Worm (Caenorhabditis elegans): ENCODE results near the gene rfip-1.

Gene rfip-1

DNA sequence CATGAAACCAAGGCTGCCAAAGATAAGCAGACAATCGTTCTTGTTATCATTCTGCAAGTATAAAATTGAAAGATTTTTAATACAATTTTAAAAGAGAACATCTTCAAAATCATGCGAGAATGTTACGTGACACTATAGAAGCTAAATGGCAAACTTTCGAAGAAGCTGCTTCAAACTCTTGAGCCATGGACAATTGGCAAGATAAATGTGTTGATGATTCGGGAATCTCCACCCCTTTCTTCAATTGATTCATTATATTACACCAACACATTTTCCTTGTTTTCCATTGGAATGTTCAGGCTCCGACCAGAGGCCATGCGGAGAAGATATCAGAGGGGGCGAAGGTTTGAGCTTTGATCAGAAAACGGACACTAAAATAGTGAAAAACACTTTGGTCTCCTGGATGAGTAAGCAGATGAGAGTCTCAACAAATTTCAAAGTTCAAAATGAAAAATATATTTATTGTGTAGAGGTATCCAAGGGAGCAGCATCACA is 43.3 kb upstream of the rfip-1 start, which contains the start of gene lec-5:
Gene lec-5 (minus strand): TSS at position 51 of the 495 bp plus-strand sequence.
- TF ChIP-seq nhr-129 (tag; optimal IDR thresholded peaks at IDR 0.05) (peak; percentile 45), mab-5 (tag; optimal IDR thresholded peaks at IDR 0.05) (peak; percentile 25), F13H6.1 (tag; optimal IDR thresholded peaks at IDR 0.05) (peak; percentile 48), sma-9 (GFP tag; optimal IDR thresholded peaks at IDR 0.05) (peak; percentile 60), sma-9 (tag; optimal IDR thresholded peaks at IDR 0.05) (no peak), lsy-2 (tag; optimal IDR thresholded peaks at IDR 0.05) (peak in 1 of 2 experiments; percentile 33), nhr-77 (tag; optimal IDR thresholded peaks at IDR 0.05) (no peak), skn-1 (tag; optimal IDR thresholded peaks at IDR 0.05) (no peak)

- TF ChIP-seq blmp-1 (tag; optimal IDR thresholded peaks at IDR 0.05; ENCODE audit: insufficient read depth) (no peak), lin-39 (tag; optimal IDR thresholded peaks at IDR 0.05) (no peak)
Observed at ce11 chrII:5841866-5842265, 42.5 kb upstream of the rfip-1 start, which contains the start of gene nep-25. Gene nep-25 (plus strand): TSS chrII:5842240.

- TF ChIP-seq nhr-25 (tag; optimal IDR thresholded peaks at IDR 0.05): peak; percentile 99
- TF ChIP-seq lin-39 (tag; optimal IDR thresholded peaks at IDR 0.05): peak; percentile 96
- peak; percentile 64 for TF ChIP-seq mbf-1 (tag; optimal IDR thresholded peaks at IDR 0.05)
- TF ChIP-seq nhr-6 (tag; optimal IDR thresholded peaks at IDR 0.05): peak; percentile 98
- no peak for TF ChIP-seq elt-3 (tag; optimal IDR thresholded peaks at IDR 0.05)
- TF ChIP-seq nhr-77 (tag; optimal IDR thresholded peaks at IDR 0.05): peak; percentile 93
- TF ChIP-seq sma-3 (GFP tag; optimal IDR thresholded peaks at IDR 0.05): peak; percentile 99
- peak; percentile 100 for TF ChIP-seq C34F6.9 (tag; optimal IDR thresholded peaks at IDR 0.05)
- peak; percentile 82 for TF ChIP-seq blmp-1 (tag; optimal IDR thresholded peaks at IDR 0.05; ENCODE audit: insufficient read depth)
- peak; percentile 63 for TF ChIP-seq unc-39 (tag; optimal IDR thresholded peaks at IDR 0.05)
- peak; percentile 99 for TF ChIP-seq egl-27 (tag; optimal IDR thresholded peaks at IDR 0.05)
- TF ChIP-seq mab-5 (tag; optimal IDR thresholded peaks at IDR 0.05): peak; percentile 98
- no peak for TF ChIP-seq peb-1 (tag; optimal IDR thresholded peaks at IDR 0.05)
- peak; percentile 88 for TF ChIP-seq nhr-11 (tag; optimal IDR thresholded peaks at IDR 0.05)
- TF ChIP-seq nhr-237 (tag; optimal IDR thresholded peaks at IDR 0.05): peak; percentile 95
- TF ChIP-seq skn-1 (tag; optimal IDR thresholded peaks at IDR 0.05): peak; percentile 81
- peak; percentile 100 for TF ChIP-seq ama-1 (optimal IDR thresholded peaks at IDR 0.05)
- TF ChIP-seq ceh-16 (tag; optimal IDR thresholded peaks at IDR 0.05): peak; percentile 96
- peak; percentile 97 for TF ChIP-seq Y55F3AM.14 (GFP tag; optimal IDR thresholded peaks at IDR 0.05)
- peak; percentile 99 for TF ChIP-seq ztf-4 (tag; optimal IDR thresholded peaks at IDR 0.05)
- TF ChIP-seq elt-1 (tag; optimal IDR thresholded peaks at IDR 0.05): peak; percentile 45
- TF ChIP-seq lsy-2 (tag; optimal IDR thresholded peaks at IDR 0.05): peak; percentile 97
- TF ChIP-seq fos-1 (tag; optimal IDR thresholded peaks at IDR 0.05): peak; percentile 98
- TF ChIP-seq dmd-4 (tag; optimal IDR thresholded peaks at IDR 0.05): peak; percentile 79
- peak; percentile 90 for TF ChIP-seq ceh-82 (tag; optimal IDR thresholded peaks at IDR 0.05)
- peak; percentile 85 for TF ChIP-seq ZK546.5 (tag; optimal IDR thresholded peaks at IDR 0.05)
- peak; percentile 97 for TF ChIP-seq nhr-10 (tag; optimal IDR thresholded peaks at IDR 0.05)
- peak; percentile 100 for TF ChIP-seq snpc-4 (tag; optimal IDR thresholded peaks at IDR 0.05)
- TF ChIP-seq R02D3.7 (tag; optimal IDR thresholded peaks at IDR 0.05): peak; percentile 83
- TF ChIP-seq sma-9 (GFP tag; optimal IDR thresholded peaks at IDR 0.05): peak; percentile 98
- TF ChIP-seq sma-9 (tag; optimal IDR thresholded peaks at IDR 0.05): peak; percentile 71
- TF ChIP-seq nhr-12 (tag; optimal IDR thresholded peaks at IDR 0.05): peak; percentile 59
- peak; percentile 99 for TF ChIP-seq F13H6.1 (tag; optimal IDR thresholded peaks at IDR 0.05)
- TF ChIP-seq lin-11 (tag; optimal IDR thresholded peaks at IDR 0.05): peak; percentile 99
- peak; percentile 99 for TF ChIP-seq sem-4 (tag; optimal IDR thresholded peaks at IDR 0.05)
- TF ChIP-seq aly-2 (tag; optimal IDR thresholded peaks at IDR 0.05): peak; percentile 94
- peak; percentile 99 for TF ChIP-seq zag-1 (tag; optimal IDR thresholded peaks at IDR 0.05)
- peak; percentile 83 for TF ChIP-seq unc-62 (GFP tag; optimal IDR thresholded peaks at IDR 0.05)
- peak; percentile 95 for TF ChIP-seq gmeb-1 (tag; optimal IDR thresholded peaks at IDR 0.05)
- TF ChIP-seq crh-2 (tag; optimal IDR thresholded peaks at IDR 0.05): peak; percentile 99
- TF ChIP-seq nhr-129 (tag; optimal IDR thresholded peaks at IDR 0.05): peak; percentile 99
- TF ChIP-seq nhr-23 (tag; optimal IDR thresholded peaks at IDR 0.05): no peak
- TF ChIP-seq nhr-21 (tag; optimal IDR thresholded peaks at IDR 0.05): peak; percentile 99
- TF ChIP-seq lin-13 (GFP tag; optimal IDR thresholded peaks at IDR 0.05): peak; percentile 98
- TF ChIP-seq mdl-1 (tag; optimal IDR thresholded peaks at IDR 0.05): peak; percentile 92 to 93
- TF ChIP-seq ztf-11 (tag; optimal IDR thresholded peaks at IDR 0.05): peak; percentile 85
- TF ChIP-seq unc-55 (GFP tag; optimal IDR thresholded peaks at IDR 0.05): peak; percentile 99
- TF ChIP-seq alr-1 (tag; optimal IDR thresholded peaks at IDR 0.05): no peak
- 0 out of 2 replicates have a peak, but pooled peaks have one; percentile 81 for TF ChIP-seq ztf-1 (GFP tag; conservative IDR thresholded peaks at IDR 0.05)
Observed at ce11 chrII:5844694-5845129, 39.6 kb upstream of the rfip-1 start.
